Worm (Caenorhabditis elegans): Measurements from ENCODE around the gene acr-10.

Gene acr-10

DNA sequence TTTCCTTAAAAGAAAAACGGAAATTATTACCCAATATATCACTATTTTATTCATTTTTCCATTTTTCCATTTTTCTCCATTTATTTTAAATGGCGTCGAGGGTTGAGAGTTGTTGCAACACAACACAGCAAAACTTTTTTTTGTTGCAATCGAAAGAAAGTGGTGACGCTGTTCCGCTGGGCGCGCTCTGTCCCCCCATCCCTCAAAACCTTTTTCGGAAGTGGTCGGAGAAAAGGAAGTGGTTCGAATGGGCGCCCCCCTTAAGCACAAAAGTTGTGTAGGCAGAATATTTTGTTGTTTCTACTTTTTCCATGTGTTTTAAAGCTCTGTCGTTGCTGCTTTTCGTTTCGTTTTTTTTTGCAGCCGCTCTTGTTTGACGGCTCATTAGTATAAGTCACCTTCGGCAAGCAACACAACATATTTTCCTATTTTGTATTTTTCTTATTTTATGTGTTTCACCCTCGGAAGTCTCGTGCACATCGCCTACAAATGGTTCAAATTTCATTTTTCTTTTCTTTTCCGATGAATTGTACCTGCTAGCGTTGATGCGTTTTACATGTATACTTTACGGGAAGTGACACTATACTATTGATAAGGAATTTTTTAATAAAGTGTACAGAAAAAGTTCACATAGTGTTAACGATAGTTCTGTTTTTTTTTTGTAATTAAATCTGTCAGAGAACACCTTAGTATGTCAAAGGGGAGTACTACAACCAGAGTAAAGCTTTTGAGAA, 4.3 kb upstream of the acr-10 start:
- TF ChIP-seq elt-2 (tag; optimal IDR thresholded peaks at IDR 0.05) = peak; percentile 17
- TF ChIP-seq skn-1 (tag; optimal IDR thresholded peaks at IDR 0.05) = no peak
- TF ChIP-seq pqm-1 (tag; optimal IDR thresholded peaks at IDR 0.05) = peak; percentile 20
- TF ChIP-seq lin-39 (tag; optimal IDR thresholded peaks at IDR 0.05) = peak; percentile 19
- peak; percentile 26 for TF ChIP-seq hmg-11 (tag; optimal IDR thresholded peaks at IDR 0.05)

DNA sequence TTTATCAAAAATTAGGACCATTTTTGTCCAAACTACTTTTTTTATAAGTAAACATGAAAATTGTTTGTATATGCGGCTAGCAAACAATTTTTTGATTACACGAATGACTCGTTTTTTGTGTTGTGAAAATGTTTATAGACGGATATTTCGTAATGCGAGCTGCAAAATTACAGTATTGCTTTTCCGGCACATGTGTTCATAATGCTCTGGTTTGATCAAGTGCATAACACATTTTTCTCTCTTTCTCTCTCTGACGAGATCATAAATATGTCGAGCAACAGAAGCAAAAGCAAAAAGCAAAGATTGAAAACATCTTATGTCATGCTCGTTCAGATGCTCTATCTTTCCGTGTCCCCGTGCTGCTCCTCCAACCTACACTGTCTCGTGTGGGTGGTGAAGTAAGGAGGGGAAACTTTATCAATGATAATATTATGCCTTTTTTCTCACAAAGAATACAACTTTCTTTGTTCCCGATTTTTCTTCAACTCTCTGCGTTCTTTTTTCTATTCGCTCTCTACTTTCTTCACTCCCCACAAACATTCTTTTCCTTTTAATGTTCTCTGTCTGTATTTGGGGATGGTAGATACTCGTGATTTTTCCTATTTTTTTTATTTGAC, 3.4 kb upstream of the acr-10 start:
- no peak for TF ChIP-seq R02D3.7 (tag; optimal IDR thresholded peaks at IDR 0.05)
- no peak for TF ChIP-seq egl-5 (tag; optimal IDR thresholded peaks at IDR 0.05)
- TF ChIP-seq elt-2 (tag; optimal IDR thresholded peaks at IDR 0.05) = peak; percentile 89
- TF ChIP-seq nfya-1 (tag; optimal IDR thresholded peaks at IDR 0.05; ENCODE audit: insufficient read depth) = peak; percentile 1
- no peak for TF ChIP-seq nhr-67 (tag; optimal IDR thresholded peaks at IDR 0.05)
- TF ChIP-seq skn-1 (tag; optimal IDR thresholded peaks at IDR 0.05) = peak; percentile 13
- TF ChIP-seq ztf-4 (tag; optimal IDR thresholded peaks at IDR 0.05) = peak; percentile 37
- TF ChIP-seq nhr-25 (tag; optimal IDR thresholded peaks at IDR 0.05) = no peak
- TF ChIP-seq ZK546.5 (tag; optimal IDR thresholded peaks at IDR 0.05) = no peak
- peak; percentile 75 for TF ChIP-seq pqm-1 (tag; optimal IDR thresholded peaks at IDR 0.05)
- peak; percentile 46 for TF ChIP-seq pha-4 (tag; optimal IDR thresholded peaks at IDR 0.05)

DNA sequence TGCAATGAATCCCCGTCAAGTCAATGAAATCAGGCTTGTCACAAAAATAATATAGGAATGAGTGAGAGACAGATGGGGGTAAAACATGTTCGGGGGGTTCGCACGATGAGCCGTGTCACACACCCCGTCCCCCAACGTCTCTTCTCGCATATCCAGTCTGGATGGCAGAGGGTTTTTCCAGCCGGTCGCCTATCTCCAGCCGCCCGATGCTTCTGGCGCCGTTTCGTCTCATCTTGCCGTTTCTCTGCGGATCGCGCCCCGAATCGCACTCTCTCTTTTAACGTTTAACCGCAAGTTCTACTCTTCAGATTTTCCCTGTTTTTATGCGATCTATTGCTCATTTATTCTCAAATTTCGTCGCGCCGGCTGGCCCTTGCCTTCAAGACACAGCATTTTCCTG, 39.9 kb downstream of the acr-10 start:
- no peak for TF ChIP-seq egl-5 (tag; optimal IDR thresholded peaks at IDR 0.05)
- TF ChIP-seq unc-39 (tag; optimal IDR thresholded peaks at IDR 0.05) = no peak
- TF ChIP-seq elt-2 (tag; optimal IDR thresholded peaks at IDR 0.05) = no peak
- no peak for TF ChIP-seq ama-1 (optimal IDR thresholded peaks at IDR 0.05)
- TF ChIP-seq fkh-10 (GFP tag; optimal IDR thresholded peaks at IDR 0.05) = no peak
- no peak for TF ChIP-seq lin-15B (tag; optimal IDR thresholded peaks at IDR 0.05)
- no peak for TF ChIP-seq ZK546.5 (tag; optimal IDR thresholded peaks at IDR 0.05)
- TF ChIP-seq sea-2 (GFP tag; optimal IDR thresholded peaks at IDR 0.05) = no peak
- TF ChIP-seq nhr-25 (tag; optimal IDR thresholded peaks at IDR 0.05) = no peak
- TF ChIP-seq nhr-43 (tag; optimal IDR thresholded peaks at IDR 0.05; ENCODE audit: poor library complexity, severe bottlenecking) = no peak
- TF ChIP-seq nhr-28 (tag; optimal IDR thresholded peaks at IDR 0.05) = no peak
- TF ChIP-seq nhr-77 (tag; optimal IDR thresholded peaks at IDR 0.05) = no peak
- no peak for TF ChIP-seq fos-1 (tag; optimal IDR thresholded peaks at IDR 0.05)
- TF ChIP-seq lsy-12 (tag; optimal IDR thresholded peaks at IDR 0.05) = no peak
- TF ChIP-seq nhr-67 (tag; optimal IDR thresholded peaks at IDR 0.05) = no peak
- TF ChIP-seq nhr-23 (tag; optimal IDR thresholded peaks at IDR 0.05) = no peak
- TF ChIP-seq pqm-1 (tag; optimal IDR thresholded peaks at IDR 0.05) = no peak
- no peak for TF ChIP-seq eor-1 (tag; optimal IDR thresholded peaks at IDR 0.05)
- TF ChIP-seq daf-12 (tag; optimal IDR thresholded peaks at IDR 0.05) = no peak
- TF ChIP-seq skn-1 (tag; optimal IDR thresholded peaks at IDR 0.05) = no peak

DNA sequence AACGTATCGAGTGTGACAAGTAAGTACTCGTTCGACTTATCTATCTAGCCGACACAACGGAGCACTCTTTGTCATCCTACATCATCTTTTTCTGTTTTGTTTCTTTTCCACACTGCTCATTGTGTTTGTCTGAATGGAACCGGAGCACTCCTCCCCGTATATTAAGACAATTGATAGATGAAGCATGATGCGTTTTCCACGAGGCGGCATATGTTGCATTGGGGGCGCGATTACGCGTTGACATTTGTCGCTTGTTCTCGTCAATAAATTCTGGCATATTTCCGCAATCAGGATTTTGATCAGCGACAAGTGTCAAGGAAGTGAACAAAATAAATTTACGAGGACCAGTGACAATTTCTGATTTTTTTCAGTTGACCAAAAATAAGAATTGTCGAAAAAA, 46.1 kb downstream of the acr-10 start:
- TF ChIP-seq nhr-25 (tag; optimal IDR thresholded peaks at IDR 0.05) (no peak), sea-2 (GFP tag; optimal IDR thresholded peaks at IDR 0.05) (no peak), nhr-28 (tag; optimal IDR thresholded peaks at IDR 0.05) (no peak), tbx-2 (tag; optimal IDR thresholded peaks at IDR 0.05) (no peak), snpc-4 (tag; optimal IDR thresholded peaks at IDR 0.05) (no peak), R02D3.7 (tag; optimal IDR thresholded peaks at IDR 0.05) (no peak), elt-1 (tag; optimal IDR thresholded peaks at IDR 0.05) (no peak), egl-5 (tag; optimal IDR thresholded peaks at IDR 0.05) (no peak), jun-1 (tag; optimal IDR thresholded peaks at IDR 0.05) (no peak), zag-1 (tag; optimal IDR thresholded peaks at IDR 0.05) (no peak), unc-62 (GFP tag; optimal IDR thresholded peaks at IDR 0.05) (no peak), nhr-23 (tag; optimal IDR thresholded peaks at IDR 0.05) (no peak), nhr-76 (tag; optimal IDR thresholded peaks at IDR 0.05) (no peak), ceh-82 (tag; optimal IDR thresholded peaks at IDR 0.05) (no peak), hmg-11 (tag; optimal IDR thresholded peaks at IDR 0.05) (no peak), nfya-1 (tag; optimal IDR thresholded peaks at IDR 0.05; ENCODE audit: insufficient read depth) (no peak)

All from whole organism, L3 larva.